Fruit fly (Drosophila melanogaster) whole organism, embryonic: ENCODE results near the gene CG8051.

Source experiments
- B-H2 ChIP-seq: fragments of 200-800 bp; sonication (Bioruptor generic); optimal IDR thresholded peaks from 2 replicates; lab custom pipeline; 2018; ENCODE audit warnings: missing biosample characterization, mild to moderate bottlenecking, missing genetic modification characterization
- Blimp-1 ChIP-seq: fragments of 200-800 bp; sonication (Bioruptor generic); optimal IDR thresholded peaks from 3 replicates; lab custom pipeline; 2018; ENCODE audit warnings: missing biosample characterization, missing genetic modification characterization, mild to moderate bottlenecking, moderate library complexity, missing genetic modification reagents
- CG10543 ChIP-seq: fragments of 200-800 bp; sonication (Bioruptor generic); optimal IDR thresholded peaks from 3 replicates; lab custom pipeline; 2017; ENCODE audit warnings: missing biosample characterization, mild to moderate bottlenecking, missing genetic modification characterization, moderate library complexity
- CG11093 ChIP-seq: fragments of 200-800 bp; sonication (Bioruptor generic); IDR thresholded peaks from 3 replicates; pipeline ENCODE4 v1.3.6; 2022; ENCODE audit warnings: missing biosample characterization, missing genetic modification characterization
- CG15514 ChIP-seq: fragments of 200-800 bp; sonication (Bioruptor generic); optimal IDR thresholded peaks from 3 replicates; lab custom pipeline; 2017; ENCODE audit warnings: missing biosample characterization, missing genetic modification characterization, mild to moderate bottlenecking, moderate library complexity, missing genetic modification reagents
- CG15696 ChIP-seq: fragments of 200-800 bp; sonication (Bioruptor generic); optimal IDR thresholded peaks from 2 replicates; lab custom pipeline; 2019; ENCODE audit warnings: missing biosample characterization, mild to moderate bottlenecking, missing genetic modification characterization, moderate library complexity
- CG18011 ChIP-seq: fragments of 200-800 bp; sonication (Bioruptor generic); optimal IDR thresholded peaks from 2 replicates; lab custom pipeline; 2017; ENCODE audit warnings: missing biosample characterization, missing genetic modification characterization, mild to moderate bottlenecking, moderate library complexity, missing genotype
- CG2120 ChIP-seq: fragments of 200-800 bp; sonication (Bioruptor generic); optimal IDR thresholded peaks from 3 replicates; lab custom pipeline; 2016; ENCODE audit warnings: missing biosample characterization, missing genetic modification characterization
- CG31365 ChIP-seq: fragments of 200-800 bp; sonication (Bioruptor generic); optimal IDR thresholded peaks from 2 replicates; lab custom pipeline; 2018; ENCODE audit warnings: missing biosample characterization, mild to moderate bottlenecking, missing genetic modification characterization
- CG43689 ChIP-seq: fragments of 200-800 bp; sonication (Bioruptor generic); IDR thresholded peaks from 2 replicates; pipeline ENCODE4 v1.3.6; 2022; ENCODE audit warnings: missing biosample characterization, missing genetic modification characterization
- CG6254 ChIP-seq: fragments of 200-800 bp; sonication (Bioruptor generic); optimal IDR thresholded peaks from 3 replicates; lab custom pipeline; 2017; ENCODE audit warnings: mild to moderate bottlenecking, missing biosample characterization, missing genetic modification reagents, missing genetic modification characterization
- CG6683 ChIP-seq: fragments of 200-800 bp; sonication (Bioruptor generic); optimal IDR thresholded peaks from 2 replicates; lab custom pipeline; 2017; ENCODE audit warnings: missing biosample characterization, mild to moderate bottlenecking, missing genetic modification characterization, missing genetic modification reagents
- CG8089 ChIP-seq: fragments of 200-800 bp; sonication (Bioruptor generic); optimal IDR thresholded peaks from 3 replicates; lab custom pipeline; 2016; ENCODE audit warnings: missing biosample characterization, missing genetic modification characterization
- CG8388 ChIP-seq: fragments of 200-800 bp; sonication (Bioruptor generic); optimal IDR thresholded peaks from 2 replicates; lab custom pipeline; 2019; ENCODE audit warnings: missing biosample characterization, mild to moderate bottlenecking, missing genetic modification characterization, moderate library complexity
- CG8944 ChIP-seq: fragments of 200-800 bp; sonication (Bioruptor generic); optimal IDR thresholded peaks from 3 replicates; lab custom pipeline; 2016; ENCODE audit warnings: missing biosample characterization, missing genetic modification characterization
- CG9215 ChIP-seq: fragments of 200-800 bp; sonication (Bioruptor generic); IDR thresholded peaks from 2 replicates; pipeline ENCODE4 v1.3.6; 2022; ENCODE audit warnings: missing biosample characterization, missing genetic modification characterization
- CTCF ChIP-seq: fragments of 200-800 bp; sonication (Bioruptor generic); optimal IDR thresholded peaks from 2 replicates; lab custom pipeline; 2017; ENCODE audit warnings: missing biosample characterization, mild to moderate bottlenecking, missing genetic modification characterization, moderate library complexity
- D ChIP-seq, 2 experiments: fragments of 200-800 bp in 1 of 2; fragments of >200 bp in 1 of 2; sonication (Bioruptor generic) in 1 of 2; optimal IDR thresholded peaks; 2 replicates in 1 of 2; 3 replicates in 1 of 2; lab custom pipeline; 2017; ENCODE audit warnings: mild to moderate bottlenecking in 1 of 2, missing biosample characterization in 1 of 2, missing genetic modification characterization in 1 of 2, missing genetic modification reagents in 1 of 2
- D19A ChIP-seq: fragments of 200-800 bp; optimal IDR thresholded peaks from 3 replicates; lab custom pipeline; 2019; ENCODE audit warnings: missing biosample characterization, mild to moderate bottlenecking, missing genetic modification characterization, moderate library complexity
- D19B ChIP-seq: fragments of 200-800 bp; sonication (Bioruptor generic); optimal IDR thresholded peaks from 2 replicates; lab custom pipeline; 2017; ENCODE audit warnings: missing biosample characterization, mild to moderate bottlenecking, missing genetic modification characterization
- Ets97D ChIP-seq: fragments of 200-800 bp; sonication (Bioruptor generic); optimal IDR thresholded peaks from 3 replicates; lab custom pipeline; 2016; ENCODE audit warnings: missing biosample characterization, missing genetic modification characterization
- HHEX ChIP-seq: fragments of 200-800 bp; sonication (Bioruptor generic); optimal IDR thresholded peaks from 3 replicates; lab custom pipeline; 2017; ENCODE audit warnings: missing biosample characterization, mild to moderate bottlenecking, missing genetic modification characterization, missing genetic modification reagents
- Hand ChIP-seq: fragments of 200-800 bp; sonication (Bioruptor generic); optimal IDR thresholded peaks from 2 replicates; lab custom pipeline; 2017; ENCODE audit warnings: mild to moderate bottlenecking, missing biosample characterization, missing genetic modification reagents, missing genetic modification characterization
- Hey ChIP-seq: fragments of 200-800 bp; sonication (Bioruptor generic); optimal IDR thresholded peaks from 3 replicates; lab custom pipeline; 2018; ENCODE audit warnings: missing biosample characterization, mild to moderate bottlenecking, missing genetic modification characterization
- Lhr ChIP-seq: fragments of 200-800 bp; sonication (Bioruptor generic); optimal IDR thresholded peaks from 3 replicates; lab custom pipeline; 2017; ENCODE audit warnings: mild to moderate bottlenecking, missing biosample characterization, missing genetic modification reagents, missing genetic modification characterization
- NK7.1 ChIP-seq: fragments of 200-800 bp; sonication (Bioruptor generic); optimal IDR thresholded peaks from 3 replicates; lab custom pipeline; 2016; ENCODE audit warnings: missing biosample characterization, missing genetic modification characterization
- Opbp ChIP-seq: fragments of 200-800 bp; sonication (Bioruptor generic); IDR thresholded peaks from 3 replicates; pipeline ENCODE4 v1.3.6; 2022; ENCODE audit warnings: missing biosample characterization, missing genetic modification characterization; ENCODE audit not compliant: partially characterized antibody
- Ptx1 ChIP-seq: fragments of 200-800 bp; sonication (Bioruptor generic); IDR thresholded peaks from 2 replicates; pipeline ENCODE4 v1.3.6; 2022; ENCODE audit warnings: missing biosample characterization, missing genetic modification characterization
- Xrp1 ChIP-seq: fragments of 200-800 bp; sonication (Bioruptor generic); IDR thresholded peaks from 2 replicates; pipeline ENCODE4 v1.3.6; 2022; ENCODE audit warnings: missing biosample characterization, missing genetic modification characterization
- crol ChIP-seq: fragments of 200-800 bp; sonication (Bioruptor generic); IDR thresholded peaks from 2 replicates; pipeline ENCODE4 v1.3.6; 2022; ENCODE audit warnings: missing biosample characterization, missing genetic modification characterization
- dan ChIP-seq: fragments of 200-800 bp; sonication (Bioruptor generic); IDR thresholded peaks from 2 replicates; pipeline ENCODE4 v1.3.6; 2022; ENCODE audit warnings: missing biosample characterization, missing genetic modification characterization
- dimm ChIP-seq: fragments of 200-800 bp; sonication (Bioruptor generic); IDR thresholded peaks from 2 replicates; pipeline ENCODE4 v1.3.6; 2022; ENCODE audit warnings: missing biosample characterization, missing genetic modification characterization
- disco-r ChIP-seq: fragments of 200-800 bp; sonication (Bioruptor generic); optimal IDR thresholded peaks from 2 replicates; lab custom pipeline; 2016; ENCODE audit warnings: missing biosample characterization, missing genetic modification characterization
- emc ChIP-seq: fragments of 200-800 bp; sonication (Bioruptor generic); optimal IDR thresholded peaks from 2 replicates; lab custom pipeline; 2016; ENCODE audit warnings: missing biosample characterization, missing genetic modification characterization
- ham ChIP-seq: fragments of 200-800 bp; sonication (Bioruptor generic); IDR thresholded peaks from 2 replicates; pipeline ENCODE4 v1.3.6; 2022; ENCODE audit warnings: missing biosample characterization, missing genetic modification characterization
- jigr1 ChIP-seq: fragments of 200-800 bp; sonication (Bioruptor generic); IDR thresholded peaks from 3 replicates; pipeline ENCODE4 v1.3.6; 2022; ENCODE audit warnings: missing biosample characterization, missing genetic modification characterization
- jing ChIP-seq: fragments of 200-800 bp; sonication (Bioruptor generic); optimal IDR thresholded peaks from 2 replicates; lab custom pipeline; 2018; ENCODE audit warnings: missing biosample characterization, mild to moderate bottlenecking, missing genetic modification characterization
- klu ChIP-seq: fragments of 200-800 bp; sonication (Bioruptor generic); IDR thresholded peaks from 2 replicates; pipeline ENCODE4 v1.3.6; 2022; ENCODE audit warnings: missing biosample characterization, missing genetic modification characterization
- luna ChIP-seq: fragments of 200-800 bp; sonication (Bioruptor generic); optimal IDR thresholded peaks from 2 replicates; lab custom pipeline; 2016; ENCODE audit warnings: missing biosample characterization, missing genetic modification characterization
- pb ChIP-seq: fragments of 200-800 bp; sonication (Bioruptor generic); optimal IDR thresholded peaks from 3 replicates; lab custom pipeline; 2016; ENCODE audit warnings: missing biosample characterization, missing genetic modification characterization
- repo ChIP-seq: fragments of 200-800 bp; sonication (Bioruptor generic); optimal IDR thresholded peaks from 2 replicates; lab custom pipeline; 2016; ENCODE audit warnings: missing biosample characterization, missing genetic modification characterization
- sisA ChIP-seq: fragments of 200-800 bp; sonication (Bioruptor generic); IDR thresholded peaks from 2 replicates; pipeline ENCODE4 v1.3.6; 2022; ENCODE audit warnings: missing biosample characterization, missing genetic modification characterization
- sob ChIP-seq: fragments of 200-800 bp; sonication (Bioruptor generic); IDR thresholded peaks from 2 replicates; pipeline ENCODE4 v1.3.6; 2022; ENCODE audit warnings: missing biosample characterization, missing genetic modification characterization
- ssp ChIP-seq: fragments of 200-800 bp; sonication (Bioruptor generic); IDR thresholded peaks from 2 replicates; pipeline ENCODE4 v1.3.6; 2022; ENCODE audit warnings: missing biosample characterization, missing genetic modification characterization
- stwl ChIP-seq: fragments of 200-800 bp; sonication (Bioruptor generic); optimal IDR thresholded peaks from 3 replicates; lab custom pipeline; 2018; ENCODE audit warnings: missing biosample characterization, mild to moderate bottlenecking, missing genetic modification characterization, moderate library complexity
- unc-4 ChIP-seq: fragments of 200-800 bp; sonication (Bioruptor generic); IDR thresholded peaks from 2 replicates; pipeline ENCODE4 v1.3.6; 2022; ENCODE audit warnings: missing biosample characterization, missing genetic modification characterization; ENCODE audit not compliant: partially characterized antibody
- vfl ChIP-seq: fragments of 200-800 bp; sonication (Bioruptor generic); optimal IDR thresholded peaks from 2 replicates; lab custom pipeline; 2016; ENCODE audit warnings: missing biosample characterization, missing genetic modification characterization
- wor ChIP-seq: fragments of 200-800 bp; sonication (Bioruptor generic); IDR thresholded peaks from 2 replicates; pipeline ENCODE4 v1.3.6; 2022; ENCODE audit warnings: missing biosample characterization, missing genetic modification characterization
- yki ChIP-seq: fragments of >200 bp; optimal IDR thresholded peaks from 3 replicates; lab custom pipeline; 2018

The CG8051 gene

DNA sequence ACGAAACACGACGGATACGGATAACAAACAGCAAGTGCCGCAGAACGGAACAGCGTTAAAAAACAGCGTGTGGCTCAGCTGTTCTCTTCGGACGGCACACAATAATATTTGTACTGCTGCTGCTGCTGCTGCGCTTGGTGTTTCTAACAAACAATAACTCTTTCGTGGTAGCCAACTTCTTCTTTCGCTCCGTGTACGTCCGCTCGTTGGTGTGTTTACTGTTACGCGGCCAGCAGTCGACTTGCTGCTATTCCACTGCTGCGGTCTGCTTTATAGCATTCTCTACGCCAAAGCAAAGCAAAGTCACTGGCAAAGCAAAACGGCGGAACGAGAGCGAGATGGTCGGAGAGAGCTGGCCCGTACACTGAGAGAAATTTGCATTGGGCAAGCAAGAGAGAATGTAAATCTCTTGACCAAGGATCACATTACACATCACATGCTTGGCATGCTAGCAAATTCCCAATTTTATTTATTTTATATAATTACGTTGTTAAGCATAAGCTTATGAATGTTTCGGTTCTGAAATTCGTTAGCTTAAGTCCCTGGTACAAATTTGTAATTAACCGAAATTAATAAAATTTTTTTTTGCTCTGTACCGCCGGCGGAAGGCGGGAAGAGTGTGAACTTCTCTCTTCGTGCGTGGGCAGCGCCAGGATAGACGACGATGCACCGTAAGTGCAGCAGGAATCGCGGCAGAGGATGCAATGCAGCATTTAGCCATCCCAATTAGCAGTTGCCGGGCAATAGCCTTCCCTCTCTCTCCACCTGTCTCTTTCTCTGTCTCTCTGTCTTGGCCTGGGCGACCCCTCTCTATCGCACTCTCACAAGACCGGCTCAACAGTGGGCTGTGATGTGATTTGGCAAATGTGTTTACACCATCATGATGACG is 14.3 kb upstream of the CG8051 start, which contains the start of gene out (continued):
- peak; percentile 86 for TF ChIP-seq D19B (GFP tag; lab: Kevin White, UChicago)
- TF ChIP-seq Hey (tag; lab: Kevin White, UChicago): peak; percentile 31
- TF ChIP-seq klu (GFP tag; lab: Robert Waterston, UW): peak; percentile 91
- TF ChIP-seq emc: peak; percentile 54
- peak; percentile 95 for TF ChIP-seq HHEX (GFP tag; lab: Kevin White, UChicago)
- TF ChIP-seq Ets97D (GFP tag; lab: Kevin White, UChicago): peak; percentile 40
- TF ChIP-seq Blimp-1: peak; percentile 91
- peak; percentile 86 for TF ChIP-seq vfl (GFP tag; lab: Kevin White, UChicago)
- TF ChIP-seq CG18011 (GFP tag; lab: Kevin White, UChicago): peak; percentile 75
- TF ChIP-seq CG8089: peak; percentile 77
- TF ChIP-seq CG8388 (GFP tag; lab: Kevin White, UChicago): peak; percentile 93
- peak; percentile 86 for TF ChIP-seq Lhr (GFP tag; lab: Kevin White, UChicago)
- peak; percentile 93 for TF ChIP-seq sisA (GFP tag; lab: Robert Waterston, UW)
- TF ChIP-seq CG15696 (tag; lab: Kevin White, UChicago): peak; percentile 95
- TF ChIP-seq sob (GFP tag; lab: Robert Waterston, UW): peak; percentile 92
- peak; percentile 92 for TF ChIP-seq jigr1
- TF ChIP-seq jing (GFP tag; lab: Kevin White, UChicago): peak; percentile 83
- TF ChIP-seq Ptx1 (GFP tag; lab: Robert Waterston, UW): peak; percentile 95
- TF ChIP-seq dan (GFP tag; lab: Robert Waterston, UW): peak; percentile 78
- peak; percentile 90 for TF ChIP-seq D19A
- peak; percentile 78 for TF ChIP-seq CG8944 (GFP tag; lab: Kevin White, UChicago)
- TF ChIP-seq pb: peak; percentile 72
- TF ChIP-seq CG43689 (GFP tag; lab: Robert Waterston, UW): peak; percentile 82
- peak; percentile 97 for TF ChIP-seq Xrp1 (GFP tag; lab: Robert Waterston, UW)
- TF ChIP-seq CG9215 (GFP tag; lab: Robert Waterston, UW): peak; percentile 92
- peak; percentile 83 for TF ChIP-seq CG6683 (GFP tag; lab: Kevin White, UChicago)
- peak; percentile 89 for TF ChIP-seq Hand
- peak; percentile 85 for TF ChIP-seq ham
- peak; percentile 68 for TF ChIP-seq crol (GFP tag; lab: Robert Waterston, UW)
- peak; percentile 87 for TF ChIP-seq CG15514
- peak; percentile 24 for TF ChIP-seq yki (lab: Kevin White, UChicago)
- no peak for TF ChIP-seq unc-4 (GFP tag; lab: Robert Waterston, UW)
- peak; percentile 94 for TF ChIP-seq CG2120 (GFP tag; lab: Kevin White, UChicago)
- peak; percentile 88 for TF ChIP-seq B-H2
- TF ChIP-seq Opbp (GFP tag; lab: Robert Waterston, UW): no peak
- peak; percentile 93 for TF ChIP-seq CG11093 (GFP tag; lab: Robert Waterston, UW)
- TF ChIP-seq CTCF: peak; percentile 59
- TF ChIP-seq repo (GFP tag; lab: Kevin White, UChicago): peak; percentile 63
- peak; percentile 71 for TF ChIP-seq CG31365 (tag; lab: Kevin White, UChicago)
- no peak for TF ChIP-seq D (optimal IDR thresholded peaks at IDR 0.05; lab: Kevin White, UChicago)
- peak; percentile 94 for TF ChIP-seq D (GFP tag; optimal IDR thresholded peaks at IDR 0.05; lab: Kevin White, UChicago)
- peak; percentile 54 for TF ChIP-seq disco-r (GFP tag; lab: Kevin White, UChicago)
- TF ChIP-seq ssp (GFP tag; lab: Robert Waterston, UW): peak; percentile 85
- TF ChIP-seq CG10543 (GFP tag; lab: Kevin White, UChicago): peak; percentile 91
- TF ChIP-seq CG6254 (GFP tag; lab: Kevin White, UChicago): peak; percentile 91
- TF ChIP-seq stwl: peak; percentile 40
- TF ChIP-seq wor: peak; percentile 89
- TF ChIP-seq dimm (GFP tag; lab: Robert Waterston, UW): peak; percentile 88
- no peak for TF ChIP-seq luna (GFP tag; lab: Kevin White, UChicago)
- TF ChIP-seq NK7.1: peak; percentile 73
